Worm (Caenorhabditis elegans) whole organism, early embryonic: ENCODE measurements around the gene B0198.3.

Experiments
- aly-1 ChIP-seq: sonication (generic microtip); optimal IDR thresholded peaks from 2 replicates; lab custom pipeline; 2016; ENCODE audit warnings: missing genetic modification characterization, missing compliant biosample characterization
- ama-1 ChIP-seq: fragments of 150-350 bp; optimal IDR thresholded peaks from 2 replicates; lab custom pipeline; 2014
- hmbx-1 ChIP-seq: sonication (generic microtip); optimal IDR thresholded peaks from 2 replicates; lab custom pipeline; 2016; ENCODE audit warnings: mild to moderate bottlenecking, missing genetic modification characterization, missing compliant biosample characterization
- pes-1 ChIP-seq: fragments of 200-800 bp; sonication (Bioruptor generic); IDR thresholded peaks from 2 replicates; pipeline ENCODE4 v1.3.6; 2022; ENCODE audit warnings: missing genetic modification reagents, missing genetic modification characterization, missing compliant biosample characterization
- scrt-1 ChIP-seq: fragments of 200-800 bp; sonication (Bioruptor generic); IDR thresholded peaks from 2 replicates; pipeline ENCODE4 v1.3.6; 2022; ENCODE audit warnings: missing genetic modification characterization, missing compliant biosample characterization
- tbx-11 ChIP-seq: fragments of 200-800 bp; sonication (Bioruptor generic); IDR thresholded peaks from 2 replicates; pipeline ENCODE4 v1.3.6; 2022; ENCODE audit warnings: missing genetic modification characterization, missing compliant biosample characterization

DNA sequence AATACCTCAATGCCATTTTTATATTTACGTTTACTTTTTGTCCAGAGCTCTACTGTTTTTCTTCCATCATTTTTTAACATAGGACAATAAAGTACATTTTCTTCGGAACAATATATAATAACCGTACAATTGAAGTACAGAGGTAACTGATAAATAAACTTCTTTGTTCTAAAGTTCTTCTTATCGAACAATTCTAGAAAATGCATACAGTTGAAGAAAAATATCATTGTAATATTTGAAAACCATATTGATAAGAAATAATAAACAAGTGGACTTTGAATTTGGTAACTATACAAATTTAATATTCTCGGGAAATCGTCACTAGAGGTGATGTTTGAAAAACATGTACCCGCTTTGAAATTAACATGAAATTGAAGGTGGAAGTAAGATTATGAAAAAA lies 60.3 kb downstream of the B0198.3 start:
- TF ChIP-seq ama-1 (lab: Kevin White, UChicago) (no peak), scrt-1 (GFP tag; lab: Robert Waterston, UW) (no peak), tbx-11 (GFP tag; lab: Robert Waterston, UW) (no peak), aly-1 (tag; lab: Kevin White, UChicago) (no peak), hmbx-1 (tag; lab: Kevin White, UChicago) (no peak), pes-1 (GFP tag; lab: Robert Waterston, UW) (no peak)
